Worm (Caenorhabditis elegans) whole organism, young adult: ENCODE data around the gene ipla-6.

Experiments
- B0035.1 ChIP-seq: sonication (generic microtip); optimal IDR thresholded peaks from 2 replicates; lab custom pipeline; 2016; ENCODE audit warnings: missing genetic modification characterization, mild to moderate bottlenecking, missing compliant biosample characterization, missing genotype, missing genetic modification reagents
- B0261.1 ChIP-seq: sonication (generic microtip); optimal IDR thresholded peaks from 2 replicates; lab custom pipeline; 2016; ENCODE audit warnings: mild to moderate bottlenecking, missing genetic modification characterization, moderate library complexity, missing compliant biosample characterization
- C17E4.6 ChIP-seq: fragments of 200-800 bp; sonication (Bioruptor generic); IDR thresholded peaks from 2 replicates; pipeline ENCODE4 v1.3.6; 2022; ENCODE audit warnings: missing genetic modification reagents, missing genetic modification characterization, missing compliant biosample characterization
- D2030.7 ChIP-seq: fragments of 200-800 bp; sonication (Bioruptor generic); IDR thresholded peaks from 2 replicates; pipeline ENCODE4 v1.3.6; 2022; ENCODE audit warnings: missing genetic modification reagents, missing genetic modification characterization, missing compliant biosample characterization
- F23B12.7 ChIP-seq: sonication (generic microtip); optimal IDR thresholded peaks from 2 replicates; lab custom pipeline; 2017; ENCODE audit warnings: missing genetic modification characterization, mild to moderate bottlenecking, missing compliant biosample characterization, antibody characterized with exemption, moderate library complexity; ENCODE audit not compliant: insufficient read depth
- F37B4.10 ChIP-seq: fragments of 200-800 bp; sonication (Bioruptor generic); IDR thresholded peaks from 2 replicates; pipeline ENCODE4 v1.3.6; 2022; ENCODE audit warnings: missing genetic modification characterization, missing compliant biosample characterization
- F52B5.7 ChIP-seq: sonication (generic microtip); optimal IDR thresholded peaks from 2 replicates; lab custom pipeline; 2016; ENCODE audit warnings: mild to moderate bottlenecking, missing genetic modification characterization, missing compliant biosample characterization
- K11D2.4 ChIP-seq: fragments of 200-800 bp; sonication (Bioruptor generic); IDR thresholded peaks from 2 replicates; pipeline ENCODE4 v1.3.6; 2022; ENCODE audit warnings: missing genetic modification reagents, missing genetic modification characterization, missing compliant biosample characterization
- T07F8.4 ChIP-seq: sonication (generic microtip); optimal IDR thresholded peaks from 2 replicates; lab custom pipeline; 2016; ENCODE audit warnings: mild to moderate bottlenecking, missing genetic modification characterization, moderate library complexity, missing compliant biosample characterization
- T26A5.8 ChIP-seq: sonication (generic microtip); optimal IDR thresholded peaks from 2 replicates; lab custom pipeline; 2016; ENCODE audit warnings: missing genetic modification characterization, missing compliant biosample characterization
- Y53G8AR.9 ChIP-seq: fragments of 200-800 bp; sonication (Bioruptor generic); conservative IDR thresholded peaks from 2 replicates; pipeline ENCODE4 v1.3.6; 2022; ENCODE audit warnings: missing genetic modification reagents, missing genetic modification characterization, missing compliant biosample characterization
- Y56A3A.18 ChIP-seq: fragments of 200-800 bp; sonication (Bioruptor generic); IDR thresholded peaks from 2 replicates; pipeline ENCODE4 v1.3.6; 2022; ENCODE audit warnings: missing genetic modification reagents, missing genetic modification characterization, missing compliant biosample characterization
- ZK185.1 ChIP-seq: sonication (generic microtip); optimal IDR thresholded peaks from 2 replicates; lab custom pipeline; 2016; ENCODE audit warnings: mild to moderate bottlenecking, missing genetic modification characterization, missing compliant biosample characterization; ENCODE audit not compliant: poor library complexity, severe bottlenecking
- akir-1 ChIP-seq: fragments of 200-800 bp; sonication (Bioruptor generic); optimal IDR thresholded peaks from 2 replicates; lab custom pipeline; 2018; ENCODE audit warnings: mild to moderate bottlenecking, missing genetic modification characterization, moderate library complexity, missing compliant biosample characterization
- attf-6 ChIP-seq: fragments of 200-800 bp; sonication (Bioruptor generic); IDR thresholded peaks from 2 replicates; pipeline ENCODE4 v1.3.6; 2022; ENCODE audit warnings: missing genetic modification reagents, missing genetic modification characterization, missing compliant biosample characterization
- ceh-27 ChIP-seq: fragments of 200-800 bp; sonication (Bioruptor generic); optimal IDR thresholded peaks from 2 replicates; lab custom pipeline; 2018; ENCODE audit warnings: mild to moderate bottlenecking, missing genetic modification characterization, moderate library complexity, missing compliant biosample characterization
- die-1 ChIP-seq: sonication (generic microtip); optimal IDR thresholded peaks from 2 replicates; lab custom pipeline; 2016; ENCODE audit warnings: missing genotype, mild to moderate bottlenecking, missing genetic modification characterization, missing compliant biosample characterization
- dpl-1 ChIP-seq: fragments of 150-350 bp; optimal IDR thresholded peaks from 2 replicates; lab custom pipeline; 2014; ENCODE audit warnings: missing biosample characterization, missing genetic modification reagents, missing genetic modification characterization
- efl-1 ChIP-seq: fragments of 150-350 bp; optimal IDR thresholded peaks from 2 replicates; lab custom pipeline; 2014; ENCODE audit warnings: missing biosample characterization, missing genetic modification reagents, missing genetic modification characterization
- fkh-3 ChIP-seq: sonication (generic microtip); optimal IDR thresholded peaks from 2 replicates; lab custom pipeline; 2016; ENCODE audit warnings: mild to moderate bottlenecking, missing genetic modification characterization, missing compliant biosample characterization
- gei-17 ChIP-seq: fragments of 200-800 bp; sonication (Bioruptor generic); optimal IDR thresholded peaks from 2 replicates; lab custom pipeline; 2018; ENCODE audit warnings: mild to moderate bottlenecking, missing genetic modification characterization, missing compliant biosample characterization
- him-1 ChIP-seq: sonication (generic microtip); optimal IDR thresholded peaks from 2 replicates; lab custom pipeline; 2016; ENCODE audit warnings: missing genotype, missing genetic modification reagents, missing genetic modification characterization, missing compliant biosample characterization
- hlh-12 ChIP-seq: sonication (generic microtip); optimal IDR thresholded peaks from 2 replicates; lab custom pipeline; 2016; ENCODE audit warnings: missing genetic modification characterization, missing compliant biosample characterization
- hmg-1.2 ChIP-seq: fragments of 200-800 bp; sonication (Bioruptor generic); IDR thresholded peaks from 2 replicates; pipeline ENCODE4 v1.3.6; 2022; ENCODE audit warnings: missing genetic modification reagents, missing genetic modification characterization, missing compliant biosample characterization
- let-526 ChIP-seq: fragments of 200-800 bp; sonication (Bioruptor generic); IDR thresholded peaks from 2 replicates; pipeline ENCODE4 v1.3.6; 2022; ENCODE audit warnings: missing genetic modification reagents, missing genetic modification characterization, missing compliant biosample characterization
- lin-54 ChIP-seq: fragments of 200-800 bp; sonication (Bioruptor generic); optimal IDR thresholded peaks from 2 replicates; lab custom pipeline; 2018; ENCODE audit warnings: mild to moderate bottlenecking, missing genetic modification characterization, missing compliant biosample characterization
- lsl-1 ChIP-seq: fragments of 200-800 bp; sonication (Bioruptor generic); optimal IDR thresholded peaks from 2 replicates; lab custom pipeline; 2018; ENCODE audit warnings: mild to moderate bottlenecking, missing genetic modification characterization, moderate library complexity, missing compliant biosample characterization
- madf-10 ChIP-seq: sonication (generic microtip); optimal IDR thresholded peaks from 2 replicates; lab custom pipeline; 2016; ENCODE audit warnings: mild to moderate bottlenecking, missing genetic modification characterization, missing compliant biosample characterization
- madf-3 ChIP-seq: fragments of 200-800 bp; sonication (Bioruptor generic); IDR thresholded peaks from 2 replicates; pipeline ENCODE4 v1.3.6; 2022; ENCODE audit warnings: missing genetic modification reagents, missing genetic modification characterization, missing compliant biosample characterization
- madf-6 ChIP-seq: fragments of 200-800 bp; sonication (Bioruptor generic); IDR thresholded peaks from 2 replicates; pipeline ENCODE4 v1.3.6; 2022; ENCODE audit warnings: missing genetic modification reagents, missing genetic modification characterization, missing compliant biosample characterization
- madf-8 ChIP-seq: fragments of 200-800 bp; sonication (Bioruptor generic); conservative IDR thresholded peaks from 2 replicates; pipeline ENCODE4 v1.3.6; 2022; ENCODE audit warnings: missing genetic modification reagents, missing genetic modification characterization, missing compliant biosample characterization
- mcd-1 ChIP-seq: fragments of 200-800 bp; sonication (Bioruptor generic); IDR thresholded peaks from 2 replicates; pipeline ENCODE4 v1.3.6; 2022; ENCODE audit warnings: missing genetic modification reagents, missing genetic modification characterization, missing compliant biosample characterization
- nfya-2 ChIP-seq: fragments of 200-800 bp; sonication (Bioruptor generic); IDR thresholded peaks from 2 replicates; pipeline ENCODE4 v1.3.6; 2022; ENCODE audit warnings: missing genetic modification reagents, missing genetic modification characterization, missing compliant biosample characterization
- nhr-120 ChIP-seq: fragments of 200-800 bp; sonication (Bioruptor generic); IDR thresholded peaks from 2 replicates; pipeline ENCODE4 v1.3.6; 2022; ENCODE audit warnings: missing genetic modification characterization, missing compliant biosample characterization
- nhr-179 ChIP-seq: sonication (generic microtip); optimal IDR thresholded peaks from 2 replicates; lab custom pipeline; 2016; ENCODE audit warnings: mild to moderate bottlenecking, missing genetic modification characterization, missing compliant biosample characterization
- nhr-80 ChIP-seq: sonication (generic microtip); optimal IDR thresholded peaks from 2 replicates; lab custom pipeline; 2016; ENCODE audit warnings: missing genetic modification characterization, missing compliant biosample characterization
- nhr-90 ChIP-seq: sonication (generic microtip); optimal IDR thresholded peaks from 2 replicates; lab custom pipeline; 2016; ENCODE audit warnings: missing genotype, mild to moderate bottlenecking, missing genetic modification characterization, missing compliant biosample characterization
- sea-2 ChIP-seq: fragments of 200-800 bp; sonication (Bioruptor generic); IDR thresholded peaks from 2 replicates; pipeline ENCODE4 v1.3.6; 2022; ENCODE audit warnings: missing genetic modification characterization, missing compliant biosample characterization
- snpc-1.3 ChIP-seq: sonication (generic microtip); optimal IDR thresholded peaks from 2 replicates; lab custom pipeline; 2017; ENCODE audit warnings: missing genetic modification characterization, mild to moderate bottlenecking, missing compliant biosample characterization, antibody characterized with exemption, moderate library complexity, missing genotype, missing genetic modification reagents; ENCODE audit not compliant: insufficient read depth
- snpc-3.4 ChIP-seq: sonication (generic microtip); optimal IDR thresholded peaks from 2 replicates; lab custom pipeline; 2017; ENCODE audit warnings: missing genetic modification characterization, mild to moderate bottlenecking, missing compliant biosample characterization, antibody characterized with exemption, moderate library complexity, missing genotype, missing genetic modification reagents
- tbx-9 ChIP-seq: sonication (generic microtip); optimal IDR thresholded peaks from 2 replicates; lab custom pipeline; 2016; ENCODE audit warnings: borderline replicate concordance, missing genetic modification characterization, inconsistent platforms, missing compliant biosample characterization
- unc-62 ChIP-seq: fragments of 150-350 bp; optimal IDR thresholded peaks from 2 replicates; lab custom pipeline; 2014; ENCODE audit warnings: missing biosample characterization, missing genetic modification reagents, missing genetic modification characterization
- xnd-1 ChIP-seq: sonication (generic microtip); optimal IDR thresholded peaks from 2 replicates; lab custom pipeline; 2016; ENCODE audit warnings: missing genotype, missing genetic modification reagents, missing genetic modification characterization, missing compliant biosample characterization
- zfh-2 ChIP-seq: fragments of 200-800 bp; sonication (Bioruptor generic); conservative IDR thresholded peaks from 2 replicates; pipeline ENCODE4 v1.3.6; 2022; ENCODE audit warnings: missing genetic modification reagents, missing genetic modification characterization, missing compliant biosample characterization
- zim-3 ChIP-seq: sonication (generic microtip); optimal IDR thresholded peaks from 2 replicates; lab custom pipeline; 2017; ENCODE audit warnings: mild to moderate bottlenecking, missing genetic modification characterization, moderate library complexity, missing compliant biosample characterization
- ztf-18 ChIP-seq: sonication (generic microtip); optimal IDR thresholded peaks from 2 replicates; lab custom pipeline; 2016; ENCODE audit warnings: missing genotype, mild to moderate bottlenecking, missing genetic modification characterization, missing compliant biosample characterization
- ztf-22 ChIP-seq: fragments of 200-800 bp; sonication (Bioruptor generic); optimal IDR thresholded peaks from 2 replicates; lab custom pipeline; 2018; ENCODE audit warnings: mild to moderate bottlenecking, missing genetic modification characterization, moderate library complexity, missing compliant biosample characterization
- ztf-25 ChIP-seq: fragments of 200-800 bp; sonication (Bioruptor generic); IDR thresholded peaks from 2 replicates; pipeline ENCODE4 v1.3.6; 2022; ENCODE audit warnings: missing genetic modification reagents, missing genetic modification characterization, missing compliant biosample characterization

Gene ipla-6

DNA sequence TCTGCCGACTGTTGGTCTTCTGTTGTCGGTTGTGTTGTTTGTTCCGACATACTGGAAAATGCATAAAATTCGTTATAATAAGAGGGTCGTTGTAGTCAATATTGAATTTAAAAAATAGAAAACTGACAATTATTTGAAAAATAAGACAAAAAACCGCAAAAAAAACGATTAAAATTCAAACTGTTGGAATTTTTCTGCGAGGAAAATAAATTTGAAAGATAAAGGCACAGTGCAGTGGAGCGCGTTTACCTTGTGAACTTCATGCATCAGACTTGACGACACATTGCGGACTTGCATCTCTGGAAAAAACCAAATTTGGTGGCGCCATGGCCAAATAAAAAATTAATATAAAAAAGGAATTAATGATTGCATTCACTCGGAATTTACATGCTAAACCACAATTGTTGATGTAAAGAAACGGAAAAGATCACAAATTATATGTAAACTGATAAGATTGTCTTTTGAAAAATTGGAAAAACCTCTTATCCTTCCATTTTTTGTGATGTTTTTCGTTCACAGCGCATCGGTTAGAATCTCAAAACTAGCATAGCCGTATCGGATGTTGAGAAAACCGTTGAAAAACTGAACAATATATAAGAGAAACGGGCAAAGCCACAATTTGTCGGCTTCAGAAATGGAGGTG, 39.1 kb downstream of the ipla-6 start, which contains the start of the genes hrpf-2 and bli-6 (continued):
- TF ChIP-seq nfya-2 (GFP tag; lab: Robert Waterston, UW) (no peak), let-526 (no peak), Y56A3A.18 (GFP tag; lab: Robert Waterston, UW) (no peak), T07F8.4 (tag; lab: Kevin White, UChicago) (no peak), C17E4.6 (no peak), ceh-27 (GFP tag; lab: Kevin White, UChicago) (no peak), die-1 (tag; lab: Kevin White, UChicago) (no peak), xnd-1 (no peak), madf-8 (GFP tag; lab: Robert Waterston, UW) (no peak), nhr-90 (no peak), unc-62 (GFP tag; lab: Kevin White, UChicago) (no peak), ZK185.1 (peak; percentile 52), F52B5.7 (tag; lab: Kevin White, UChicago) (no peak), nhr-120 (GFP tag; lab: Robert Waterston, UW) (no peak), snpc-1.3 (tag; lab: Kevin White, UChicago) (peak; percentile 74), F37B4.10 (GFP tag; lab: Robert Waterston, UW) (no peak), zim-3 (tag; lab: Kevin White, UChicago) (no peak), nhr-80 (tag; lab: Kevin White, UChicago) (no peak), hlh-12 (no peak), akir-1 (GFP tag; lab: Kevin White, UChicago) (no peak), hmg-1.2 (GFP tag; lab: Robert Waterston, UW) (peak; percentile 59; the same call in 1 of the 2 replicates), tbx-9 (no peak), efl-1 (GFP tag; lab: Kevin White, UChicago) (peak; percentile 47), nhr-179 (tag; lab: Kevin White, UChicago) (no peak), attf-6 (no peak), B0035.1 (tag; lab: Kevin White, UChicago) (no peak), mcd-1 (GFP tag; lab: Robert Waterston, UW) (peak; percentile 94), gei-17 (GFP tag; lab: Kevin White, UChicago) (no peak), F23B12.7 (tag; lab: Kevin White, UChicago) (peak; percentile 21), D2030.7 (0 out of 2 replicates have a peak, but pooled peaks have one; percentile 30), snpc-3.4 (no peak), lin-54 (GFP tag; lab: Kevin White, UChicago) (peak; percentile 79), sea-2 (GFP tag; lab: Robert Waterston, UW) (no peak), dpl-1 (GFP tag; lab: Kevin White, UChicago) (peak; percentile 57), K11D2.4 (GFP tag; lab: Robert Waterston, UW) (no peak), fkh-3 (tag; lab: Kevin White, UChicago) (no peak), zfh-2 (no peak), ztf-18 (tag; lab: Kevin White, UChicago) (peak; percentile 3), him-1 (tag; lab: Kevin White, UChicago) (peak; percentile 2), lsl-1 (peak; percentile 38), B0261.1 (tag; lab: Kevin White, UChicago) (no peak), madf-3 (GFP tag; lab: Robert Waterston, UW) (0 out of 2 replicates have a peak, but pooled peaks have one; percentile 22), madf-10 (no peak), Y53G8AR.9 (GFP tag; lab: Robert Waterston, UW) (no peak), T26A5.8 (no peak), ztf-25 (GFP tag; lab: Robert Waterston, UW) (no peak), ztf-22 (GFP tag; lab: Kevin White, UChicago) (no peak), madf-6 (GFP tag; lab: Robert Waterston, UW) (peak; percentile 52; the same call in 1 of the 2 replicates)
